Worm (Caenorhabditis elegans) whole organism, L2 larva: ENCODE data around the gene C01B10.6.

ENCODE experiments used
- C34F6.9 ChIP-seq: fragments of 150-350 bp; optimal IDR thresholded peaks from 2 replicates; lab custom pipeline; 2014; ENCODE audit warnings: missing biosample characterization, missing genetic modification characterization
- ama-1 ChIP-seq: fragments of 150-350 bp; optimal IDR thresholded peaks from 2 replicates; lab custom pipeline; 2018; ENCODE audit warnings: inconsistent platforms
- dmd-4 ChIP-seq: sonication (generic microtip); optimal IDR thresholded peaks from 2 replicates; lab custom pipeline; 2017; ENCODE audit warnings: missing biosample characterization, missing genetic modification characterization
- elt-3 ChIP-seq: sonication (generic microtip); optimal IDR thresholded peaks from 2 replicates; lab custom pipeline; 2017; ENCODE audit warnings: missing biosample characterization, missing genetic modification characterization
- gmeb-1 ChIP-seq: fragments of 150-350 bp; optimal IDR thresholded peaks from 2 replicates; lab custom pipeline; 2014; ENCODE audit warnings: missing biosample characterization, missing genetic modification characterization
- lin-11 ChIP-seq: fragments of 150-350 bp; sonication (generic microtip); optimal IDR thresholded peaks from 2 replicates; lab custom pipeline; 2014; ENCODE audit warnings: missing biosample characterization, missing genetic modification characterization, inconsistent platforms, mixed read lengths
- lin-13 ChIP-seq: fragments of 150-350 bp; optimal IDR thresholded peaks from 2 replicates; lab custom pipeline; 2014; ENCODE audit warnings: missing biosample characterization, missing genetic modification reagents, missing genetic modification characterization
- lsy-2 ChIP-seq, 2 experiments: fragments of 150-350 bp in 1 of 2; sonication (generic microtip) in 1 of 2; optimal IDR thresholded peaks; 2 replicates each; lab custom pipeline; 2014 to 2017; ENCODE audit warnings: missing biosample characterization in 2 of 2, missing genetic modification characterization in 2 of 2
- mab-5 ChIP-seq: fragments of 150-350 bp; optimal IDR thresholded peaks from 2 replicates; lab custom pipeline; 2014; ENCODE audit warnings: missing biosample characterization, missing genetic modification characterization
- mdl-1 ChIP-seq, 2 experiments: fragments of 150-350 bp in 1 of 2; sonication (generic microtip) in 1 of 2; optimal IDR thresholded peaks; 2 replicates each; lab custom pipeline; 2017; ENCODE audit warnings: missing biosample characterization in 2 of 2, missing genetic modification characterization in 2 of 2
- nhr-10 ChIP-seq: sonication (generic microtip); optimal IDR thresholded peaks from 2 replicates; lab custom pipeline; 2017; ENCODE audit warnings: missing biosample characterization, missing genetic modification characterization
- nhr-11 ChIP-seq: fragments of 150-350 bp; optimal IDR thresholded peaks from 2 replicates; lab custom pipeline; 2014; ENCODE audit warnings: missing biosample characterization, missing genetic modification characterization
- nhr-21 ChIP-seq: fragments of 150-350 bp; optimal IDR thresholded peaks from 2 replicates; lab custom pipeline; 2014; ENCODE audit warnings: missing biosample characterization, missing genetic modification characterization
- nhr-23 ChIP-seq: fragments of 150-350 bp; optimal IDR thresholded peaks from 2 replicates; lab custom pipeline; 2014; ENCODE audit warnings: missing biosample characterization, missing genetic modification reagents, missing genetic modification characterization
- nhr-237 ChIP-seq: fragments of 150-350 bp; optimal IDR thresholded peaks from 2 replicates; lab custom pipeline; 2014; ENCODE audit warnings: missing biosample characterization, missing genetic modification characterization
- skn-1 ChIP-seq: sonication (generic microtip); optimal IDR thresholded peaks from 2 replicates; lab custom pipeline; 2017; ENCODE audit warnings: missing biosample characterization, missing genetic modification characterization
- snpc-4 ChIP-seq: fragments of 150-350 bp; optimal IDR thresholded peaks from 2 replicates; lab custom pipeline; 2014; ENCODE audit warnings: missing biosample characterization, missing genetic modification characterization
- unc-39 ChIP-seq: fragments of 150-350 bp; optimal IDR thresholded peaks from 2 replicates; lab custom pipeline; 2014; ENCODE audit warnings: missing biosample characterization, missing genetic modification characterization
- ztf-11 ChIP-seq: sonication (generic microtip); optimal IDR thresholded peaks from 2 replicates; lab custom pipeline; 2017; ENCODE audit warnings: missing biosample characterization, missing genetic modification characterization
- ztf-4 ChIP-seq: fragments of 150-350 bp; optimal IDR thresholded peaks from 2 replicates; lab custom pipeline; 2014; ENCODE audit warnings: missing biosample characterization, missing genetic modification characterization

Gene C01B10.6

ce11 chrIV:6667898-6668297 is 27.9 kb downstream of the C01B10.6 start, which contains the start of gene Y73B6A.1:
Gene Y73B6A.1 (minus strand): TSS chrIV:6667998.
- TF ChIP-seq unc-39 (no peak), ztf-11 (no peak), lin-11 (tag; lab: Kevin White, UChicago) (no peak), nhr-237 (tag; lab: Kevin White, UChicago) (no peak), lsy-2 (tag; optimal IDR thresholded peaks at IDR 0.05; lab: Kevin White, UChicago) (no peak), C34F6.9 (tag; lab: Kevin White, UChicago) (no peak), gmeb-1 (tag; lab: Kevin White, UChicago) (no peak), ztf-4 (no peak), mdl-1 (tag; optimal IDR thresholded peaks at IDR 0.05; lab: Kevin White, UChicago) (no peak), nhr-23 (tag; lab: Kevin White, UChicago) (no peak), lin-13 (GFP tag; lab: Kevin White, UChicago) (no peak), skn-1 (no peak), nhr-21 (tag; lab: Kevin White, UChicago) (no peak), dmd-4 (no peak), mab-5 (no peak), nhr-10 (tag; lab: Kevin White, UChicago) (no peak), elt-3 (tag; lab: Kevin White, UChicago) (no peak), ama-1 (lab: Kevin White, UChicago) (no peak), snpc-4 (no peak), nhr-11 (tag; lab: Kevin White, UChicago) (no peak)
